Fruit fly (Drosophila melanogaster): ENCODE measurements around the gene CG9522.

- TF ChIP-seq CG13204 (GFP tag; optimal IDR thresholded peaks at IDR 0.05) (no peak), Ets98B (GFP tag; IDR thresholded peaks at IDR 0.05) (no peak), rn (GFP tag; IDR thresholded peaks at IDR 0.05) (no peak), CG34367 (tag; optimal IDR thresholded peaks at IDR 0.05) (no peak), CG9948 (tag; optimal IDR thresholded peaks at IDR 0.05) (no peak), CG32121 (GFP tag; IDR thresholded peaks at IDR 0.05) (no peak), gl (tag; optimal IDR thresholded peaks at IDR 0.05) (no peak), Pif1A (GFP tag; optimal IDR thresholded peaks at IDR 0.05) (no peak), Snoo (tag; optimal IDR thresholded peaks at IDR 0.05) (no peak), CG10348 (GFP tag; IDR thresholded peaks at IDR 0.05) (no peak), fd96Ca (GFP tag; IDR thresholded peaks at IDR 0.05) (no peak)
Observed at dm6 chrX:14850069-14850468, 1.5 kb upstream of the CG9522 start.
